Fruit fly (Drosophila melanogaster) S2 (cell line): ENCODE data around the gene CG18563.

Source experiments
- CG8478 ChIP-seq: fragments of >200 bp; optimal IDR thresholded peaks from 2 replicates; lab custom pipeline; 2018
- CTCF ChIP-seq, 2 experiments: fragments of >200 bp; optimal IDR thresholded peaks; 2 replicates each; lab custom pipeline; 2018

DNA sequence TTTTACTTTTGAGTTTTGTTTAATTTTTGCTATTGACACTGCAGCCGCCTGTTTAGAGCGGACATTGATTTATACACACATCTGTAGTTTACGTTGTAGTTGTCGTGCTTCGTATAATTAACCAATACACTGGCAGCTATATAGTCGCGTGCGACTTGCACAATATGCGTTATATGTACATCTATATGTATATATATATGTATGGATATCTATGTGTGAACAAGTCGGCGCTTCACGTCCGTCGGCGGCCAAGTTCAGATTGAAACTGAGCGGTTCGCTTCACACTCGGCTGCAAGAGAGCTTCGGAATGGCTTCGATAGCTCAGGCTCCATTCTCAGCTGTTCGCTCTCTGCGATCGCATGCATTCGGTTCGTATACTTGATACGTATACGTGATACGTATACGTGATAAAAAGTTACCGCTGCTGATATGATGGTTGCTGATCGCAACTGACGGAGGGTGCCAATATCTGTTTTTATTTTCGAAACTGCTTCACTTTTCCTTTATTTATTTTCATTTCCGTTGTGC is 29.9 kb downstream of the CG18563 start:
- no peak for TF ChIP-seq CTCF (optimal IDR thresholded peaks at IDR 0.05; lab: Kevin White, UChicago)
- TF ChIP-seq CG8478: no peak
